Worm (Caenorhabditis elegans) whole organism, L2 larva: ENCODE results near the gene M02F4.2.

ENCODE experiments used
- elt-3 ChIP-seq: sonication (generic microtip); optimal IDR thresholded peaks from 2 replicates; lab custom pipeline; 2017; ENCODE audit warnings: missing biosample characterization, missing genetic modification characterization
- lin-13 ChIP-seq: fragments of 150-350 bp; optimal IDR thresholded peaks from 2 replicates; lab custom pipeline; 2014; ENCODE audit warnings: missing biosample characterization, missing genetic modification reagents, missing genetic modification characterization
- mab-5 ChIP-seq: fragments of 150-350 bp; optimal IDR thresholded peaks from 2 replicates; lab custom pipeline; 2014; ENCODE audit warnings: missing biosample characterization, missing genetic modification characterization
- nhr-11 ChIP-seq: fragments of 150-350 bp; optimal IDR thresholded peaks from 2 replicates; lab custom pipeline; 2014; ENCODE audit warnings: missing biosample characterization, missing genetic modification characterization
- nhr-21 ChIP-seq: fragments of 150-350 bp; optimal IDR thresholded peaks from 2 replicates; lab custom pipeline; 2014; ENCODE audit warnings: missing biosample characterization, missing genetic modification characterization

DNA sequence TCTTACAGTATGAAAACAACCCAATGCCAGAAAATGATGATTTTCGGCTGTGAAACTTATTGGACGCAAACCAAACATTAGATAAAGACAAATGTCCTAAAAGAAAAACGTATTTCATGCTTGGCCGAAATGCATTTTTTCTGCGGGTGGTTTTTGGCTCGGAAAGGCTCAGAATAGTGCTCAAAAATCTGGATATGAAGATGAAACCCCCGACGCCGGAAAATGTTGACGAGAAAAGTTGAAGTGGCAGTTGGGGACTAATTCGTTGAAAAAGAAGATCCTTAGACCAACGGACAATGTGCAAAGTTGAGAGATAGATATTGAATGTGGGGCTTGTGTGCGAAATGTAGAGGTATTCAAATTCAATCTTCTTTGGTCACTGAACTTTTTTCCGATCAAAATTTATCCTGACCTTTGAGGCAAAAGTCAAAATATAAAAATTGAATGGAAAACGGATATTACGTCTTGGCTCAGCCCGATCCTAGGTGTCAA is 15.6 kb downstream of the M02F4.2 start, which contains the start of gene flp-18:
- TF ChIP-seq nhr-21 (tag; lab: Kevin White, UChicago) (no peak), mab-5 (tag; lab: Kevin White, UChicago) (no peak), elt-3 (tag; lab: Kevin White, UChicago) (no peak), nhr-11 (tag; lab: Kevin White, UChicago) (no peak), lin-13 (GFP tag; lab: Kevin White, UChicago) (no peak)
